Fruit fly (Drosophila melanogaster) whole organism, adult: ENCODE measurements around the gene Adk2.

Experiments
- CG11617 ChIP-seq: fragments of 200-800 bp; sonication (Bioruptor generic); optimal IDR thresholded peaks from 2 replicates; lab custom pipeline; 2017; ENCODE audit warnings: mild to moderate bottlenecking, missing biosample characterization, missing genetic modification reagents, missing genetic modification characterization
- CG12768 ChIP-seq: fragments of 200-800 bp; sonication (Bioruptor generic); optimal IDR thresholded peaks from 2 replicates; lab custom pipeline; 2017; ENCODE audit warnings: missing biosample characterization, missing genetic modification characterization, mild to moderate bottlenecking, moderate library complexity, missing genetic modification reagents
- CG14711 ChIP-seq: fragments of 200-800 bp; sonication (Bioruptor generic); optimal IDR thresholded peaks from 2 replicates; lab custom pipeline; 2018; ENCODE audit warnings: missing biosample characterization, mild to moderate bottlenecking, missing genetic modification characterization, moderate library complexity
- CG1620 ChIP-seq: fragments of 200-800 bp; sonication (Bioruptor generic); optimal IDR thresholded peaks from 2 replicates; lab custom pipeline; 2016; ENCODE audit warnings: missing biosample characterization, missing genetic modification characterization
- CG33017 ChIP-seq: fragments of 200-800 bp; sonication (Bioruptor generic); optimal IDR thresholded peaks from 2 replicates; lab custom pipeline; 2018; ENCODE audit warnings: missing biosample characterization, mild to moderate bottlenecking, missing genetic modification characterization, moderate library complexity
- CG5204 ChIP-seq: fragments of 200-800 bp; sonication (Bioruptor generic); optimal IDR thresholded peaks from 2 replicates; lab custom pipeline; 2016; ENCODE audit warnings: missing biosample characterization, missing genetic modification characterization
- CG7045 ChIP-seq: fragments of 200-800 bp; sonication (Bioruptor generic); optimal IDR thresholded peaks from 2 replicates; lab custom pipeline; 2017; ENCODE audit warnings: missing biosample characterization, mild to moderate bottlenecking, missing genetic modification characterization
- CG7101 ChIP-seq: fragments of 200-800 bp; sonication (Bioruptor generic); optimal IDR thresholded peaks from 2 replicates; lab custom pipeline; 2018; ENCODE audit warnings: missing biosample characterization, mild to moderate bottlenecking, missing genetic modification characterization, moderate library complexity
- Clk ChIP-seq: fragments of 200-800 bp; sonication (Bioruptor generic); optimal IDR thresholded peaks from 2 replicates; lab custom pipeline; 2017; ENCODE audit warnings: missing biosample characterization, missing genetic modification characterization
- Crg-1 ChIP-seq: fragments of 200-800 bp; sonication (Bioruptor generic); optimal IDR thresholded peaks from 2 replicates; lab custom pipeline; 2016; ENCODE audit warnings: missing biosample characterization, missing genetic modification characterization
- Hr96 ChIP-seq: fragments of 200-800 bp; sonication (Bioruptor generic); optimal IDR thresholded peaks from 2 replicates; lab custom pipeline; 2016; ENCODE audit warnings: missing biosample characterization, missing genetic modification characterization
- Mnt ChIP-seq: fragments of 200-800 bp; sonication (Bioruptor generic); optimal IDR thresholded peaks from 2 replicates; lab custom pipeline; 2016; ENCODE audit warnings: missing biosample characterization, mild to moderate bottlenecking, missing genetic modification characterization
- bab1 ChIP-seq: fragments of 200-800 bp; sonication (Bioruptor generic); optimal IDR thresholded peaks from 3 replicates; lab custom pipeline; 2019; ENCODE audit warnings: missing biosample characterization, mild to moderate bottlenecking, missing genetic modification characterization, moderate library complexity
- cic ChIP-seq: fragments of 200-800 bp; sonication (Bioruptor generic); optimal IDR thresholded peaks from 2 replicates; lab custom pipeline; 2017; ENCODE audit warnings: missing biosample characterization, mild to moderate bottlenecking, missing genetic modification characterization, moderate library complexity
- kay ChIP-seq: fragments of 200-800 bp; sonication (Bioruptor generic); peaks from one replicate; lab custom pipeline; 2016; ENCODE audit warnings: missing biosample characterization, missing genetic modification characterization, borderline replicate concordance
- ovo ChIP-seq: fragments of 200-800 bp; sonication (Bioruptor generic); optimal IDR thresholded peaks from 2 replicates; lab custom pipeline; 2016; ENCODE audit warnings: missing biosample characterization, missing genetic modification characterization
- pad ChIP-seq: fragments of 200-800 bp; sonication (Bioruptor generic); optimal IDR thresholded peaks from 3 replicates; lab custom pipeline; 2017; ENCODE audit warnings: missing biosample characterization, missing genetic modification characterization, mild to moderate bottlenecking, moderate library complexity, missing genetic modification reagents
- tj ChIP-seq: fragments of 200-800 bp; sonication (Bioruptor generic); optimal IDR thresholded peaks from 3 replicates; lab custom pipeline; 2017; ENCODE audit warnings: missing biosample characterization, mild to moderate bottlenecking, missing genetic modification characterization, moderate library complexity
- toe ChIP-seq: fragments of 200-800 bp; sonication (Bioruptor generic); optimal IDR thresholded peaks from 2 replicates; lab custom pipeline; 2016; ENCODE audit warnings: missing biosample characterization, missing genetic modification characterization

Adk2 gene

dm6 chr3L:13032085-13032914, 9.8 kb upstream of the Adk2 start:
- TF ChIP-seq bab1 (GFP tag; lab: Kevin White, UChicago) (no peak), ovo (GFP tag; lab: Kevin White, UChicago) (peak; percentile 66), CG5204 (GFP tag; lab: Kevin White, UChicago) (no peak)

dm6 chr3L:13031326-13031725, 8.8 kb upstream of the Adk2 start:
- TF ChIP-seq CG14711 (tag; lab: Kevin White, UChicago) (no peak), tj (GFP tag; lab: Kevin White, UChicago) (no peak), bab1 (GFP tag; lab: Kevin White, UChicago) (no peak), CG11617 (GFP tag; lab: Kevin White, UChicago) (no peak), Hr96 (GFP tag; lab: Kevin White, UChicago) (no peak), CG5204 (GFP tag; lab: Kevin White, UChicago) (no peak), CG7101 (tag; lab: Kevin White, UChicago) (no peak), toe (GFP tag; lab: Kevin White, UChicago) (no peak)

- TF ChIP-seq tj (GFP tag; lab: Kevin White, UChicago) (peak; percentile 90), Clk (GFP tag; lab: Kevin White, UChicago) (no peak), bab1 (GFP tag; lab: Kevin White, UChicago) (peak; percentile 36), pad (GFP tag; lab: Kevin White, UChicago) (no peak)
Measured at dm6 chr3L:13030055-13030634, 7.7 kb upstream of the Adk2 start.

dm6 chr3L:13028740-13029139, 6.3 kb upstream of the Adk2 start, which contains the start of gene CG17672:
CG17672 (plus strand) TSS chr3L:13028962.
- TF ChIP-seq toe (GFP tag; lab: Kevin White, UChicago) (no peak), tj (GFP tag; lab: Kevin White, UChicago) (no peak), CG12768 (GFP tag; lab: Kevin White, UChicago) (no peak), CG11617 (GFP tag; lab: Kevin White, UChicago) (no peak), pad (GFP tag; lab: Kevin White, UChicago) (no peak)

dm6 chr3L:13027333-13027732, 4.8 kb upstream of the Adk2 start:
- TF ChIP-seq CG14711 (tag; lab: Kevin White, UChicago): no peak
- TF ChIP-seq CG7045: no peak
- no peak for TF ChIP-seq cic (GFP tag; lab: Kevin White, UChicago)
- no peak for TF ChIP-seq Mnt (GFP tag; lab: Kevin White, UChicago)
- no peak for TF ChIP-seq CG1620 (GFP tag; lab: Kevin White, UChicago)
- TF ChIP-seq CG11617 (GFP tag; lab: Kevin White, UChicago): no peak
- TF ChIP-seq kay (GFP tag; lab: Kevin White, UChicago): no peak
- no peak for TF ChIP-seq tj (GFP tag; lab: Kevin White, UChicago)
- no peak for TF ChIP-seq Crg-1 (GFP tag; lab: Kevin White, UChicago)
- TF ChIP-seq Hr96 (GFP tag; lab: Kevin White, UChicago): no peak
- no peak for TF ChIP-seq pad (GFP tag; lab: Kevin White, UChicago)
- no peak for TF ChIP-seq CG12768 (GFP tag; lab: Kevin White, UChicago)
- no peak for TF ChIP-seq CG5204 (GFP tag; lab: Kevin White, UChicago)
- TF ChIP-seq toe (GFP tag; lab: Kevin White, UChicago): no peak
- no peak for TF ChIP-seq CG7101 (tag; lab: Kevin White, UChicago)
- no peak for TF ChIP-seq CG33017

dm6 chr3L:13026872-13027271, 4.4 kb upstream of the Adk2 start:
- TF ChIP-seq tj (GFP tag; lab: Kevin White, UChicago) (no peak), Clk (GFP tag; lab: Kevin White, UChicago) (no peak), toe (GFP tag; lab: Kevin White, UChicago) (no peak), CG14711 (tag; lab: Kevin White, UChicago) (no peak), CG5204 (GFP tag; lab: Kevin White, UChicago) (no peak), ovo (GFP tag; lab: Kevin White, UChicago) (no peak), CG1620 (GFP tag; lab: Kevin White, UChicago) (no peak), CG7101 (tag; lab: Kevin White, UChicago) (no peak), CG7045 (no peak)

- TF ChIP-seq Clk (GFP tag; lab: Kevin White, UChicago): no peak
- peak; percentile 43 for TF ChIP-seq kay (GFP tag; lab: Kevin White, UChicago)
Measured at dm6 chr3L:13026337-13026736, 3.8 kb upstream of the Adk2 start, which contains the start of gene Zmynd10. Zmynd10 (minus strand) TSS chr3L:13026437.
